Worm (Caenorhabditis elegans) whole organism, L4 larva: ENCODE measurements around the gene F15A4.5.
A peak's percentile ranks its signal among the peaks of the same experiment; 100 is the strongest.

ENCODE experiments used
- D1046.2 ChIP-seq: fragments of 200-800 bp; sonication (Bioruptor generic); IDR thresholded peaks from 2 replicates; pipeline ENCODE4 v1.3.6; 2022; ENCODE audit warnings: missing genetic modification characterization, missing compliant biosample characterization
- F26F4.8 ChIP-seq: fragments of 200-800 bp; sonication (Bioruptor generic); conservative IDR thresholded peaks from 2 replicates; pipeline ENCODE4 v1.3.6; 2022; ENCODE audit warnings: missing genetic modification characterization, missing compliant biosample characterization
- F37D6.2 ChIP-seq: sonication (generic microtip); optimal IDR thresholded peaks from 2 replicates; lab custom pipeline; 2016; ENCODE audit warnings: mild to moderate bottlenecking, missing genetic modification characterization, missing compliant biosample characterization
- F44E2.7 ChIP-seq: fragments of 200-800 bp; sonication (Bioruptor generic); IDR thresholded peaks from 2 replicates; pipeline ENCODE4 v2.1.2; 2022; ENCODE audit warnings: missing genetic modification characterization, missing compliant biosample characterization
- F49E8.2 ChIP-seq: sonication (generic microtip); optimal IDR thresholded peaks from 2 replicates; lab custom pipeline; 2016; ENCODE audit warnings: missing compliant biosample characterization, mild to moderate bottlenecking, missing genetic modification characterization, borderline replicate concordance
- R02D3.7 ChIP-seq: fragments of 150-350 bp; sonication (generic microtip); optimal IDR thresholded peaks from 3 replicates; lab custom pipeline; 2014; ENCODE audit warnings: missing biosample characterization, missing genetic modification characterization
- T20F7.1 ChIP-seq: fragments of 200-800 bp; sonication (Bioruptor generic); optimal IDR thresholded peaks from 2 replicates; lab custom pipeline; 2018; ENCODE audit warnings: mild to moderate bottlenecking, missing genetic modification characterization, missing compliant biosample characterization
- Y5F2A.4 ChIP-seq: fragments of 200-800 bp; sonication (Bioruptor generic); optimal IDR thresholded peaks from 2 replicates; lab custom pipeline; 2018; ENCODE audit warnings: mild to moderate bottlenecking, missing genetic modification characterization, missing compliant biosample characterization
- aha-1 ChIP-seq: fragments of 150-350 bp; peaks from one replicate; lab custom pipeline; 2014; ENCODE audit warnings: missing biosample characterization, missing genetic modification characterization
- ceh-32 ChIP-seq: sonication (generic microtip); optimal IDR thresholded peaks from 2 replicates; lab custom pipeline; 2016; ENCODE audit warnings: mild to moderate bottlenecking, missing genetic modification characterization, missing compliant biosample characterization; ENCODE audit not compliant: poor library complexity
- ceh-82 ChIP-seq: sonication (generic microtip); optimal IDR thresholded peaks from 2 replicates; lab custom pipeline; 2017; ENCODE audit warnings: missing biosample characterization, missing genetic modification characterization
- cey-2 ChIP-seq: sonication (generic microtip); optimal IDR thresholded peaks from 3 replicates; lab custom pipeline; 2017; ENCODE audit warnings: missing genetic modification characterization, mild to moderate bottlenecking, missing compliant biosample characterization, antibody characterized with exemption, borderline replicate concordance; ENCODE audit not compliant: insufficient read depth
- daf-16 ChIP-seq, 3 experiments: sonication (generic microtip); optimal IDR thresholded peaks; 2 replicates each; lab custom pipeline; 2016 to 2017; ENCODE audit warnings: missing genetic modification characterization in 3 of 3, missing genetic modification reagents in 3 of 3, mild to moderate bottlenecking in 2 of 3, missing compliant biosample characterization in 2 of 3, missing biosample characterization in 1 of 3, moderate library complexity in 1 of 3
- dmd-9 ChIP-seq: fragments of 200-800 bp; sonication (Bioruptor generic); IDR thresholded peaks from 2 replicates; pipeline ENCODE4 v1.3.6; 2022; ENCODE audit warnings: missing genetic modification reagents, missing genetic modification characterization, missing compliant biosample characterization
- dve-1 ChIP-seq: sonication (generic microtip); optimal IDR thresholded peaks from 2 replicates; lab custom pipeline; 2017; ENCODE audit warnings: antibody characterized with exemption, mild to moderate bottlenecking, missing genetic modification characterization, missing compliant biosample characterization; ENCODE audit not compliant: insufficient read depth
- hif-1 ChIP-seq, 2 experiments: sonication (generic microtip); optimal IDR thresholded peaks; 2 replicates each; lab custom pipeline; 2016 to 2017; ENCODE audit warnings: missing compliant biosample characterization in 2 of 2, missing genetic modification characterization in 2 of 2, missing genetic modification reagents in 2 of 2, missing genotype in 2 of 2, mild to moderate bottlenecking in 1 of 2
- lin-1 ChIP-seq: fragments of 200-800 bp; sonication (Bioruptor generic); IDR thresholded peaks from 2 replicates; pipeline ENCODE4 v1.3.6; 2022; ENCODE audit warnings: missing genetic modification reagents, missing genetic modification characterization, missing compliant biosample characterization
- madf-5 ChIP-seq, 2 experiments: fragments of 200-800 bp; sonication (Bioruptor generic); IDR thresholded peaks; 2 replicates each; pipeline ENCODE4 v1.3.6; 2022; ENCODE audit warnings: missing compliant biosample characterization in 2 of 2, missing genetic modification characterization in 2 of 2
- mdl-1 ChIP-seq, 2 experiments: fragments of 150-350 bp in 1 of 2; sonication (generic microtip) in 1 of 2; optimal IDR thresholded peaks; 2 replicates each; lab custom pipeline; 2014 to 2017; ENCODE audit warnings: missing biosample characterization in 2 of 2, missing genetic modification characterization in 2 of 2
- mxl-2 ChIP-seq: fragments of 200-800 bp; sonication (Bioruptor generic); conservative IDR thresholded peaks from 2 replicates; pipeline ENCODE4 v1.3.6; 2022; ENCODE audit warnings: missing genetic modification reagents, missing genetic modification characterization, missing compliant biosample characterization
- nhr-111 ChIP-seq: fragments of 200-800 bp; sonication (Bioruptor generic); optimal IDR thresholded peaks from 2 replicates; lab custom pipeline; 2018; ENCODE audit warnings: mild to moderate bottlenecking, missing genetic modification characterization, missing compliant biosample characterization
- nhr-76 ChIP-seq: fragments of 150-350 bp; optimal IDR thresholded peaks from 2 replicates; lab custom pipeline; 2014; ENCODE audit warnings: missing biosample characterization, missing genetic modification characterization
- nhr-77 ChIP-seq: fragments of 150-350 bp; optimal IDR thresholded peaks from 2 replicates; lab custom pipeline; 2014; ENCODE audit warnings: missing biosample characterization, missing genetic modification characterization
- pqm-1 ChIP-seq: sonication (generic microtip); optimal IDR thresholded peaks from 2 replicates; lab custom pipeline; 2017; ENCODE audit warnings: missing biosample characterization, missing genetic modification characterization
- set-16 ChIP-seq: fragments of 200-800 bp; sonication (Bioruptor generic); IDR thresholded peaks from 2 replicates; pipeline ENCODE4 v1.3.6; 2022; ENCODE audit warnings: missing genetic modification reagents, missing genetic modification characterization, missing compliant biosample characterization
- tag-97 ChIP-seq: fragments of 200-800 bp; sonication (Bioruptor generic); IDR thresholded peaks from 2 replicates; pipeline ENCODE4 v1.3.6; 2022; ENCODE audit warnings: missing genetic modification characterization, missing compliant biosample characterization
- unc-62 ChIP-seq, 3 experiments: fragments of 150-350 bp in 1 of 3; sonication (generic microtip); optimal IDR thresholded peaks in 2 of 3; peaks in 1 of 3; 1 replicate in 1 of 3; 2 replicates in 2 of 3; lab custom pipeline; 2014 to 2017; ENCODE audit warnings: missing biosample characterization in 3 of 3, missing genetic modification characterization in 3 of 3, missing genetic modification reagents in 3 of 3, missing genotype in 1 of 3
- zfp-3 ChIP-seq: fragments of 200-800 bp; sonication (Bioruptor generic); conservative IDR thresholded peaks from 2 replicates; pipeline ENCODE4 v1.3.6; 2022; ENCODE audit warnings: missing genetic modification reagents, missing genetic modification characterization, missing compliant biosample characterization

The F15A4.5 gene

ce11 chrII:12480811-12481210 is 9.8 kb upstream of the F15A4.5 start, which contains the start of gene arrd-9:
arrd-9 (minus strand) TSS chrII:12480911.
- TF ChIP-seq nhr-111 (GFP tag; lab: Kevin White, UChicago) (no peak), madf-5 (GFP tag; IDR thresholded peaks at IDR 0.05; lab: Robert Waterston, UW) (no peak), daf-16 (GFP tag; optimal IDR thresholded peaks at IDR 0.05; lab: Kevin White, UChicago) (no peak), daf-16 (tag; optimal IDR thresholded peaks at IDR 0.05; lab: Kevin White, UChicago) (no peak), ceh-32 (tag; lab: Kevin White, UChicago) (no peak), T20F7.1 (no peak), mxl-2 (GFP tag; lab: Robert Waterston, UW) (no peak), dmd-9 (GFP tag; lab: Robert Waterston, UW) (no peak), mdl-1 (tag; optimal IDR thresholded peaks at IDR 0.05; lab: Kevin White, UChicago) (no peak), pqm-1 (tag; lab: Kevin White, UChicago) (no peak), set-16 (GFP tag; lab: Robert Waterston, UW) (no peak), zfp-3 (no peak), ceh-82 (tag; lab: Kevin White, UChicago) (no peak), unc-62 (GFP tag; optimal IDR thresholded peaks at IDR 0.05 in 1 of 2; lab: Kevin White, UChicago) (no peak), unc-62 (tag; optimal IDR thresholded peaks at IDR 0.05; lab: Kevin White, UChicago) (no peak), dve-1 (tag; lab: Kevin White, UChicago) (no peak), Y5F2A.4 (GFP tag; lab: Kevin White, UChicago) (no peak), F26F4.8 (GFP tag; lab: Robert Waterston, UW) (no peak), F37D6.2 (tag; lab: Kevin White, UChicago) (no peak), R02D3.7 (no peak), lin-1 (GFP tag; lab: Robert Waterston, UW) (no peak)

DNA sequence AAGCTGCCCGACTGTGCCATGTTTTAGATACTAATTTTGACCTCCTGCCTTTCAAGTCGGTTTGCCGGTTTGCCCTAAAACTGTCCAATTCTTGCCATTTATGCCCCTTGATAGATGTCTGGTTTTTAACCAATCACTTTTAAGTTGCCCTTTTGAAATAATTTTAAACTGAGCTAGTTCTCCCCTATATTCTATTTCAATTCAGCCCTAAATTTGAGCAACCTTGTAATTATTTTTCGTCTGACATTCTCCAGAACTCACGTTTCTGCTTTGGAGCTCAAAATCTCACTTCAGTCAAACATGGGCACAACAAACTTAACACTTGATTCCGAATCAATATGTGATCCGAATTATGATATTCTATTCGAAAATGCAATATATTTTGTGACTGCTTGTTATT is 2.4 kb upstream of the F15A4.5 start, which contains the start of gene srg-17:
TSS of gene srg-17 (plus strand) at position 301 of the 400 bp plus-strand sequence.
- TF ChIP-seq aha-1 (tag; lab: Kevin White, UChicago) = peak; percentile 72
- no peak for TF ChIP-seq T20F7.1

DNA sequence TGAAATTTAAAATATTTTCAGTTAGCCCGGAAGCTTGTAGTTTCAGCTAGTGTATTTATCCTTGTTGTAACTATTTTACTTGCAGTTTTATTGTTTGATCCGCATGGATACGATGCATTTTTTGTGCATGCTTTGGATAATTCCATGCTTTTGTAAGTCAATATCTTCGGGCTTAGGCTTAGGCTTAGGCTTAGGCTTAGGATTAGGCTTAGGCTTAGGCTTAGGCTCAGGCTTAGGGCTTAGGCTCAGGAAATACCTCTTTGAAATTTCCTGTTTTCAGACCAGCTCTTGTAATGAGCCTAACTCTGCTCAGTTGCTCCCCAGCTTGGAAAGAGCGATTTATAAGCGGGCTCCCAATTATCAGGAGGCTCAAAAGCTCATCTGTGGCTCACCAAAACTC is 4.0 kb downstream of the F15A4.5 start, which contains the start of gene srg-16:
TSS of gene srg-16 (plus strand) at position 87 of the 400 bp plus-strand sequence.
- TF ChIP-seq F26F4.8 (GFP tag; lab: Robert Waterston, UW) (0 out of 2 replicates have a peak, but pooled peaks have one; percentile 7), F44E2.7 (GFP tag; lab: Robert Waterston, UW) (no peak)
- TF ChIP-seq, all 104 proteins: peak for 1

ce11 chrII:12465557-12465956 is 5.5 kb downstream of the F15A4.5 start, which contains the start of gene sre-37:
sre-37 (plus strand) TSS chrII:12465857.
- TF ChIP-seq T20F7.1 (no peak), F49E8.2 (tag; lab: Kevin White, UChicago) (no peak)

DNA sequence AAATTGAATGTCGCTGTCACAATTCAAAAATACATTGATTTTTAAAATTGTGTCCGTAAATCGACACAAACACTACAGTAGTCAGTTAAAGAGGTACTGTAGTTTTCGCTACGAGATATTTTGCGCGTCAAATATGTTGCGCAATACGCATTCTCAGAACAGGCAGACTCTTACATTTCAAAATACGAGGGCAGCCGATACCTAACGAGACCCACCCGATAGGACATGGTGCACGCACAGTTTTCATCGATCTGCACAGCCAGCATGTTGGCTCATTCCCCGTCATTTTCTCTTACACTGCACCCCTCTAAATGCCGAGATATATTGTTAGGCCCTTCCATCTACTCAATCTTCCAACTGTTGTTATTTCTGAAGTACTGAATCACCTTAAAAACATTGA is 8.8 kb downstream of the F15A4.5 start, which contains the start of gene F15A4.2:
TSS of gene F15A4.2 (plus strand) at position 301 of the 400 bp plus-strand sequence.
- TF ChIP-seq hif-1 (tag; optimal IDR thresholded peaks at IDR 0.05; lab: Kevin White, UChicago) (no peak), nhr-76 (tag; lab: Kevin White, UChicago) (no peak), tag-97 (GFP tag; lab: Robert Waterston, UW) (no peak), ceh-82 (tag; lab: Kevin White, UChicago) (no peak), nhr-77 (tag; lab: Kevin White, UChicago) (no peak), cey-2 (tag; lab: Kevin White, UChicago) (no peak), D1046.2 (no peak)
